Worm (Caenorhabditis elegans): ENCODE data around the gene ocr-3.

DNA sequence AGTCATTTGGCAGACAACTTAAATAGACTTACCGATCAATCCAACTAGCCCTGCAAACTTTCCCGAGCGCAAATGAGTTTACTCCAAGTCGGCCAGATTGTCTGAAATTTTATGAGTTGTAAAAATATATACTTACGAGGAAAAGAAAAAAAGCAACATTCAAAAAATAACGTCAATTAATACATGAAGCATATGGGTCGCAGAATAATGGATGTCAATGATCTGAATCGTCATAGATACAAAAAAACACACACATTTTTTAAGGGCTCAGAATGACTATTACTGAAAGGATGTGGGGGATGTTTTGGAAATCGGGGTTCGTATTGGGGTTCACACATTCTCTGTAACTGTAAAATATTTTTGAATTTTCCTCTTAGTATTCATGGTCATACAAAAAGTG lies 20.9 kb upstream of the ocr-3 start, which contains the start of gene unc-7:
- no peak for TF ChIP-seq B0310.2 (tag; optimal IDR thresholded peaks at IDR 0.05)
- no peak for TF ChIP-seq ama-1 (optimal IDR thresholded peaks at IDR 0.05)
- no peak for TF ChIP-seq hnd-1 (tag; optimal IDR thresholded peaks at IDR 0.05)
- TF ChIP-seq tra-4 (tag; optimal IDR thresholded peaks at IDR 0.05): no peak
- no peak for TF ChIP-seq hmg-4 (GFP tag; optimal IDR thresholded peaks at IDR 0.05)
- TF ChIP-seq ceh-36 (tag; optimal IDR thresholded peaks at IDR 0.05): no peak
- TF ChIP-seq F13C5.2 (tag; optimal IDR thresholded peaks at IDR 0.05): no peak
- no peak for TF ChIP-seq flt-1 (GFP tag; IDR thresholded peaks at IDR 0.05)
- TF ChIP-seq scrt-1 (GFP tag; IDR thresholded peaks at IDR 0.05): no peak
- no peak for TF ChIP-seq tbx-37 (GFP tag; conservative IDR thresholded peaks at IDR 0.05)
- no peak for TF ChIP-seq hmbx-1 (tag; optimal IDR thresholded peaks at IDR 0.05)
- no peak for TF ChIP-seq ets-7 (tag; optimal IDR thresholded peaks at IDR 0.05)

Measured in whole organism, early embryonic.